Fruit fly (Drosophila melanogaster): ENCODE results near the gene mthl10.

Gene mthl10

DNA sequence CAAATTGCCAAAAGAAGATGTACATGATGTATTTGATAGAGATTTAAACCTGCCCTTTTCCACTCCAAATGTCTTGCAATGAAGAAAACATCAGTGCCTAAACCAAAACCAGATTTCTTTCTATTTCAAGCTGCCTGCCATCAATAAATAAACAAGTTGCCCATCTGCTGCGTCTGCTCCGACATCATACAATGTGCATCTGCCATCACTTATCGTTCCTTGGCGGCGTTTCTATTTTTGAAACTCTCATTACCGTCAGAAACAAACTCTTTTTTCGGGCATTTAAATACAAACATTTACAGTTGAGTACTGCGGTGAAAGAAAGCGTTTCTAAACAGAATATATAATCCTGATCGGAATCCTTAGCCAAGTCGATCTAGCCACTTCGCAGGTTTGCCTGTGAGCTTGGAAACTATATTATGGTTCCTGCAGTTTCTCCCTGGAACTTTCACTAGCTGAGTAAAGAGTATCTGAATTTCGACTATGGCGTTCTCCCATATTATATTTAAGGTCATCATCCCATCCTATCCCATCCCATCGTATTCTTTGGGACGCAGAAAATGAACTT lies 47.8 kb downstream of the mthl10 start (continued):
- TF ChIP-seq Eip74EF (GFP tag; optimal IDR thresholded peaks at IDR 0.05) (no peak), CG7786 (GFP tag; optimal IDR thresholded peaks at IDR 0.05) (no peak), Mrtf (GFP tag; IDR thresholded peaks at IDR 0.05) (no peak), Med (GFP tag) (peak; percentile 42), CG2712 (tag; optimal IDR thresholded peaks at IDR 0.05) (peak; percentile 72), Drgx (GFP tag; IDR thresholded peaks at IDR 0.05) (no peak), nmo (GFP tag; optimal IDR thresholded peaks at IDR 0.05) (peak; percentile 71), Mad (GFP tag; optimal IDR thresholded peaks at IDR 0.05) (no peak), Poxn (GFP tag; IDR thresholded peaks at IDR 0.05) (no peak), CG17612 (GFP tag; IDR thresholded peaks at IDR 0.05) (no peak), CG4854 (GFP tag; optimal IDR thresholded peaks at IDR 0.05) (no peak), Blimp-1 (GFP tag; optimal IDR thresholded peaks at IDR 0.05) (no peak), Dbx (GFP tag; IDR thresholded peaks at IDR 0.05) (no peak), Dad (GFP tag; optimal IDR thresholded peaks at IDR 0.05) (no peak), grn (GFP tag; optimal IDR thresholded peaks at IDR 0.05) (no peak), Dref (GFP tag; IDR thresholded peaks at IDR 0.05) (no peak), tna (GFP tag; IDR thresholded peaks at IDR 0.05; ENCODE audit: partially characterized antibody) (no peak), CG6254 (GFP tag; optimal IDR thresholded peaks at IDR 0.05) (peak; percentile 21), CG14710 (tag; optimal IDR thresholded peaks at IDR 0.05) (peak; percentile 70), rib (GFP tag; IDR thresholded peaks at IDR 0.05) (no peak), CG10654 (GFP tag; optimal IDR thresholded peaks at IDR 0.05) (no peak), hbn (GFP tag; IDR thresholded peaks at IDR 0.05; ENCODE audit: partially characterized antibody) (no peak), CG11093 (GFP tag; IDR thresholded peaks at IDR 0.05) (0 out of 3 replicates have a peak, but pooled peaks have one; percentile 29), bsh (GFP tag; optimal IDR thresholded peaks at IDR 0.05) (peak in 1 of 2 experiments; percentile 70), Hr51 (GFP tag; optimal IDR thresholded peaks at IDR 0.05) (no peak), ewg (GFP tag; optimal IDR thresholded peaks at IDR 0.05) (peak; percentile 30), slou (GFP tag; optimal IDR thresholded peaks at IDR 0.05) (no peak), D19A (tag; optimal IDR thresholded peaks at IDR 0.05) (peak; percentile 99), chinmo (GFP tag; IDR thresholded peaks at IDR 0.05; ENCODE audit: partially characterized antibody) (0 out of 4 replicates have a peak, but pooled peaks have one; percentile 63), CG30403 (GFP tag; optimal IDR thresholded peaks at IDR 0.05) (no peak), CG3065 (GFP tag; optimal IDR thresholded peaks at IDR 0.05) (no peak), CG3726 (GFP tag; IDR thresholded peaks at IDR 0.05) (no peak), CG16863 (GFP tag; optimal IDR thresholded peaks at IDR 0.05) (peak; percentile 31), CG8388 (GFP tag; optimal IDR thresholded peaks at IDR 0.05) (peak; percentile 33), CG2875 (GFP tag; optimal IDR thresholded peaks at IDR 0.05) (peak; percentile 31), tio (GFP tag; optimal IDR thresholded peaks at IDR 0.05) (no peak), BtbVII (GFP tag; optimal IDR thresholded peaks at IDR 0.05) (no peak), jing (GFP tag; optimal IDR thresholded peaks at IDR 0.05) (no peak), HLH4C (GFP tag; IDR thresholded peaks at IDR 0.05; ENCODE audit: partially characterized antibody) (no peak), CG11504 (tag; optimal IDR thresholded peaks at IDR 0.05) (peak; percentile 40), lbe (GFP tag; optimal IDR thresholded peaks at IDR 0.05) (no peak), CG18619 (GFP tag; optimal IDR thresholded peaks at IDR 0.05) (no peak), CG11456 (GFP tag; IDR thresholded peaks at IDR 0.05) (no peak), dmrt11E (tag; optimal IDR thresholded peaks at IDR 0.05) (peak; percentile 79), CG9609 (GFP tag; optimal IDR thresholded peaks at IDR 0.05) (no peak), sisA (GFP tag; IDR thresholded peaks at IDR 0.05) (no peak), CG12391 (tag; optimal IDR thresholded peaks at IDR 0.05) (peak; percentile 43), CG12236 (GFP tag; optimal IDR thresholded peaks at IDR 0.05) (no peak), CG13123 (GFP tag; optimal IDR thresholded peaks at IDR 0.05) (no peak), CG30020 (tag; optimal IDR thresholded peaks at IDR 0.05) (no peak)
